Worm (Caenorhabditis elegans) whole organism, L2 larva: ENCODE measurements around the gene dph-3.

Source experiments
- F13H6.1 ChIP-seq: sonication (generic microtip); optimal IDR thresholded peaks from 2 replicates; lab custom pipeline; 2016; ENCODE audit warnings: missing genetic modification characterization, missing compliant biosample characterization
- lin-39 ChIP-seq: fragments of 150-350 bp; optimal IDR thresholded peaks from 2 replicates; lab custom pipeline; 2014; ENCODE audit warnings: missing biosample characterization, missing genetic modification reagents, missing genetic modification characterization
- nhr-10 ChIP-seq: sonication (generic microtip); optimal IDR thresholded peaks from 2 replicates; lab custom pipeline; 2017; ENCODE audit warnings: missing biosample characterization, missing genetic modification characterization
- nhr-129 ChIP-seq: fragments of 150-350 bp; optimal IDR thresholded peaks from 2 replicates; lab custom pipeline; 2014; ENCODE audit warnings: missing biosample characterization, missing genetic modification characterization
- unc-39 ChIP-seq: fragments of 150-350 bp; optimal IDR thresholded peaks from 2 replicates; lab custom pipeline; 2014; ENCODE audit warnings: missing biosample characterization, missing genetic modification characterization
- unc-62 ChIP-seq: fragments of 150-350 bp; optimal IDR thresholded peaks from 2 replicates; lab custom pipeline; 2014; ENCODE audit warnings: missing biosample characterization, missing genetic modification reagents, missing genetic modification characterization
- ztf-4 ChIP-seq: fragments of 150-350 bp; optimal IDR thresholded peaks from 2 replicates; lab custom pipeline; 2014; ENCODE audit warnings: missing biosample characterization, missing genetic modification characterization

DNA sequence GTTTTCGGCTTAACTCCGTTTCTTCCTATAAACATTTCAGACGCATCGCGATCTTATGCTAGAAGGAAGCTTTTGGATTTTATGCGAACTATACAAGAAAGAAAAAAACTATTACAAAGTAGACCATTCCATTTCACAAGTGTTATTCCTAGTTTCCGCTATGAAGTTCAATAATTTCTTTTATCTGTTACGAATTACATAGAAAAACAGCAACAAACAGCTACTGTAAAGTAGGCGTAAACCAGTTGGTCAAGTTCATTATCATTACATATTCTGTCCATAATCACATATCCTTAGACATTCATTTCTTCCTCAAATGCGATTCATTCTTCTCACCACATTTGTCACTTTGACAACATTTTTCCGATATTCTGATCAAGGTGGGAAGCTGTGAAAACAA is 31.2 kb downstream of the dph-3 start, which contains the start of gene C28D4.10:
- TF ChIP-seq ztf-4 (tag; lab: Kevin White, UChicago) (no peak), F13H6.1 (tag; lab: Kevin White, UChicago) (no peak), nhr-129 (tag; lab: Kevin White, UChicago) (no peak), unc-39 (tag; lab: Kevin White, UChicago) (no peak), unc-62 (GFP tag; lab: Kevin White, UChicago) (no peak), lin-39 (tag; lab: Kevin White, UChicago) (no peak), nhr-10 (no peak)
